Worm (Caenorhabditis elegans) whole organism, L4 larva: Measurements from ENCODE around the gene F44E5.15.

Source experiments
- F37D6.2 ChIP-seq: sonication (generic microtip); optimal IDR thresholded peaks from 2 replicates; lab custom pipeline; 2016; ENCODE audit warnings: mild to moderate bottlenecking, missing genetic modification characterization, missing compliant biosample characterization
- F44E2.7 ChIP-seq: fragments of 200-800 bp; sonication (Bioruptor generic); IDR thresholded peaks from 2 replicates; pipeline ENCODE4 v2.1.2; 2022; ENCODE audit warnings: missing genetic modification characterization, missing compliant biosample characterization
- F49E8.2 ChIP-seq: sonication (generic microtip); optimal IDR thresholded peaks from 2 replicates; lab custom pipeline; 2016; ENCODE audit warnings: missing compliant biosample characterization, mild to moderate bottlenecking, missing genetic modification characterization, borderline replicate concordance
- R02D3.7 ChIP-seq: fragments of 150-350 bp; sonication (generic microtip); optimal IDR thresholded peaks from 3 replicates; lab custom pipeline; 2014; ENCODE audit warnings: missing biosample characterization, missing genetic modification characterization
- T26A8.4 ChIP-seq: fragments of 200-800 bp; sonication (Bioruptor generic); IDR thresholded peaks from 2 replicates; pipeline ENCODE4 v1.3.6; 2022; ENCODE audit warnings: missing genetic modification characterization, missing compliant biosample characterization
- Y48G9A.11 ChIP-seq: fragments of 200-800 bp; sonication (Bioruptor generic); IDR thresholded peaks from 2 replicates; pipeline ENCODE4 v1.3.6; 2022; ENCODE audit warnings: missing genetic modification reagents, missing genetic modification characterization, missing compliant biosample characterization
- ZK337.2 ChIP-seq: fragments of 200-800 bp; sonication (Bioruptor generic); IDR thresholded peaks from 2 replicates; pipeline ENCODE4 v1.3.6; 2022; ENCODE audit warnings: missing genetic modification reagents, missing genetic modification characterization, missing compliant biosample characterization
- aha-1 ChIP-seq: fragments of 150-350 bp; peaks from one replicate; lab custom pipeline; 2014; ENCODE audit warnings: missing biosample characterization, missing genetic modification characterization
- ama-1 ChIP-seq: fragments of 150-350 bp; optimal IDR thresholded peaks from 2 replicates; lab custom pipeline; 2014; ENCODE audit warnings: inconsistent platforms, mixed read lengths
- arid-1 ChIP-seq: fragments of 200-800 bp; sonication (Bioruptor generic); conservative IDR thresholded peaks from 2 replicates; pipeline ENCODE4 v1.3.6; 2022; ENCODE audit warnings: missing genetic modification reagents, missing genetic modification characterization, missing compliant biosample characterization
- attf-4 ChIP-seq: sonication (generic microtip); optimal IDR thresholded peaks from 3 replicates; lab custom pipeline; 2017; ENCODE audit warnings: missing biosample characterization, missing genetic modification characterization
- ceh-44 ChIP-seq: fragments of 200-800 bp; sonication (Bioruptor generic); IDR thresholded peaks from 2 replicates; pipeline ENCODE4 v1.3.6; 2022; ENCODE audit warnings: missing genetic modification reagents, missing genetic modification characterization, missing compliant biosample characterization
- daf-12 ChIP-seq: fragments of 150-350 bp; optimal IDR thresholded peaks from 2 replicates; lab custom pipeline; 2014; ENCODE audit warnings: missing biosample characterization, missing genetic modification reagents, missing genetic modification characterization
- daf-8 ChIP-seq: fragments of 200-800 bp; sonication (Bioruptor generic); IDR thresholded peaks from 2 replicates; pipeline ENCODE4 v1.3.6; 2022; ENCODE audit warnings: missing genetic modification characterization, missing compliant biosample characterization
- dpl-1 ChIP-seq: fragments of 150-350 bp; optimal IDR thresholded peaks from 2 replicates; lab custom pipeline; 2014; ENCODE audit warnings: missing biosample characterization, missing genetic modification reagents, missing genetic modification characterization
- duxl-1 ChIP-seq: sonication (generic microtip); optimal IDR thresholded peaks from 2 replicates; lab custom pipeline; 2016; ENCODE audit warnings: mild to moderate bottlenecking, missing genetic modification characterization, moderate library complexity, missing compliant biosample characterization; ENCODE audit not compliant: poor library complexity
- egl-43 ChIP-seq: fragments of 200-800 bp; sonication (Bioruptor generic); IDR thresholded peaks from 2 replicates; pipeline ENCODE4 v1.3.6; 2022; ENCODE audit warnings: missing genetic modification reagents, missing genetic modification characterization, missing compliant biosample characterization
- hlh-11 ChIP-seq: fragments of 200-800 bp; sonication (Bioruptor generic); optimal IDR thresholded peaks from 2 replicates; lab custom pipeline; 2018; ENCODE audit warnings: mild to moderate bottlenecking, missing genetic modification characterization, missing compliant biosample characterization
- hmg-1.1 ChIP-seq: fragments of 200-800 bp; sonication (Bioruptor generic); IDR thresholded peaks from 2 replicates; pipeline ENCODE4 v1.3.6; 2022; ENCODE audit warnings: missing genetic modification reagents, missing genetic modification characterization, missing compliant biosample characterization
- lim-7 ChIP-seq: fragments of 200-800 bp; sonication (Bioruptor generic); IDR thresholded peaks from 2 replicates; pipeline ENCODE4 v1.3.6; 2022; ENCODE audit warnings: missing genetic modification characterization, missing compliant biosample characterization
- lin-1 ChIP-seq: fragments of 200-800 bp; sonication (Bioruptor generic); IDR thresholded peaks from 2 replicates; pipeline ENCODE4 v1.3.6; 2022; ENCODE audit warnings: missing genetic modification reagents, missing genetic modification characterization, missing compliant biosample characterization
- lin-38 ChIP-seq: fragments of 200-800 bp; sonication (Bioruptor generic); IDR thresholded peaks from 2 replicates; pipeline ENCODE4 v1.3.6; 2022; ENCODE audit warnings: missing genetic modification reagents, missing genetic modification characterization, missing compliant biosample characterization
- lir-3 ChIP-seq: sonication (generic microtip); optimal IDR thresholded peaks from 2 replicates; lab custom pipeline; 2016; ENCODE audit warnings: mild to moderate bottlenecking, missing genetic modification characterization, missing compliant biosample characterization
- lsy-2 ChIP-seq, 2 experiments: fragments of 150-350 bp in 1 of 2; sonication (generic microtip) in 1 of 2; optimal IDR thresholded peaks; 2 replicates each; lab custom pipeline; 2014 to 2017; ENCODE audit warnings: missing biosample characterization in 2 of 2, missing genetic modification characterization in 2 of 2
- madf-5 ChIP-seq, 2 experiments: fragments of 200-800 bp; sonication (Bioruptor generic); IDR thresholded peaks; 2 replicates each; pipeline ENCODE4 v1.3.6; 2022; ENCODE audit warnings: missing compliant biosample characterization in 2 of 2, missing genetic modification characterization in 2 of 2
- madf-9 ChIP-seq: fragments of 200-800 bp; sonication (Bioruptor generic); conservative IDR thresholded peaks from 2 replicates; pipeline ENCODE4 v1.3.6; 2022; ENCODE audit warnings: missing genetic modification reagents, missing genetic modification characterization, missing compliant biosample characterization
- mes-2 ChIP-seq: sonication (generic microtip); optimal IDR thresholded peaks from 2 replicates; lab custom pipeline; 2016; ENCODE audit warnings: missing genotype, mild to moderate bottlenecking, missing genetic modification characterization, missing compliant biosample characterization; ENCODE audit not compliant: poor library complexity, severe bottlenecking
- mxl-2 ChIP-seq: fragments of 200-800 bp; sonication (Bioruptor generic); conservative IDR thresholded peaks from 2 replicates; pipeline ENCODE4 v1.3.6; 2022; ENCODE audit warnings: missing genetic modification reagents, missing genetic modification characterization, missing compliant biosample characterization
- nhr-102 ChIP-seq: sonication (generic microtip); optimal IDR thresholded peaks from 2 replicates; lab custom pipeline; 2016; ENCODE audit warnings: mild to moderate bottlenecking, missing genetic modification characterization, moderate library complexity, missing compliant biosample characterization
- nhr-11 ChIP-seq: fragments of 150-350 bp; optimal IDR thresholded peaks from 2 replicates; lab custom pipeline; 2014; ENCODE audit warnings: missing biosample characterization, missing genetic modification characterization
- nhr-28 ChIP-seq: fragments of 150-350 bp; optimal IDR thresholded peaks from 2 replicates; lab custom pipeline; 2014; ENCODE audit warnings: missing biosample characterization, missing genetic modification characterization
- nhr-48 ChIP-seq: sonication (generic microtip); optimal IDR thresholded peaks from 2 replicates; lab custom pipeline; 2016; ENCODE audit warnings: mild to moderate bottlenecking, missing genetic modification characterization, missing compliant biosample characterization
- nhr-6 ChIP-seq: fragments of 150-350 bp; optimal IDR thresholded peaks from 2 replicates; lab custom pipeline; 2014; ENCODE audit warnings: missing biosample characterization, missing genetic modification characterization
- nhr-76 ChIP-seq: fragments of 150-350 bp; optimal IDR thresholded peaks from 2 replicates; lab custom pipeline; 2014; ENCODE audit warnings: missing biosample characterization, missing genetic modification characterization
- php-3 ChIP-seq: fragments of 200-800 bp; sonication (Bioruptor generic); IDR thresholded peaks from 2 replicates; pipeline ENCODE4 v1.3.6; 2022; ENCODE audit warnings: missing genetic modification reagents, missing genetic modification characterization, missing compliant biosample characterization
- pqm-1 ChIP-seq: sonication (generic microtip); optimal IDR thresholded peaks from 2 replicates; lab custom pipeline; 2017; ENCODE audit warnings: missing biosample characterization, missing genetic modification characterization
- snpc-1.2 ChIP-seq: fragments of 200-800 bp; sonication (Bioruptor generic); IDR thresholded peaks from 2 replicates; pipeline ENCODE4 v1.3.6; 2022; ENCODE audit warnings: missing genetic modification reagents, missing genetic modification characterization, missing compliant biosample characterization
- spr-3 ChIP-seq: fragments of 200-800 bp; sonication (Bioruptor generic); optimal IDR thresholded peaks from 2 replicates; lab custom pipeline; 2018; ENCODE audit warnings: mild to moderate bottlenecking, missing genetic modification characterization, missing compliant biosample characterization
- unc-130 ChIP-seq: sonication (generic microtip); optimal IDR thresholded peaks from 2 replicates; lab custom pipeline; 2016; ENCODE audit warnings: missing genetic modification reagents, missing genetic modification characterization, missing compliant biosample characterization
- unc-62 ChIP-seq, 3 experiments: fragments of 150-350 bp in 1 of 3; sonication (generic microtip); optimal IDR thresholded peaks in 2 of 3; peaks in 1 of 3; 1 replicate in 1 of 3; 2 replicates in 2 of 3; lab custom pipeline; 2014 to 2017; ENCODE audit warnings: missing biosample characterization in 3 of 3, missing genetic modification characterization in 3 of 3, missing genetic modification reagents in 3 of 3, missing genotype in 1 of 3

Gene F44E5.15

DNA sequence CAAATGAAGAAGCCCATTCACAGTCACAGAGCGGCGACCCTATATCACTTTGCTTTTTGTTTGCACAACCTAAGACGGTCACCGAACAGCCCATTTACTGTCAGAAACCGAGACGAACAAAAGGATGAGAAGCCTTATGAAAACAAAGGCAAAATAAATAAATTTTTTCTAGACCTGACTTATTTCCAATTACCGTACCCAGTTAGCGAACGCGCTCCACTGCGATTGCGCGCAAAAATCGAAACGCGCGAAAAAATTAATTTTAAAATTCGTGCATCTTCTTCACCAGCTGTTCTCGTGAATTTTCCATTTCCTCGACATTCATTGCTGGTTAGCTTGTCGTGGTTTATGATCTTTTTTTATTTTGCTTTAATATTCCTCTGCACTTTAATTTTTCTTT is 10.0 kb downstream of the F44E5.15 start, which contains the start of gene F43G6.16:
Gene F43G6.16, minus strand, starts transcription at position 141 of the 400 bp plus-strand sequence.
- no peak for TF ChIP-seq nhr-102 (tag; lab: Kevin White, UChicago)
- no peak for TF ChIP-seq hmg-1.1 (GFP tag; lab: Robert Waterston, UW)
- no peak for TF ChIP-seq nhr-48 (tag; lab: Kevin White, UChicago)
- no peak for TF ChIP-seq lim-7 (GFP tag; lab: Robert Waterston, UW)
- peak; percentile 98 for TF ChIP-seq lin-38
- TF ChIP-seq lir-3 (tag; lab: Kevin White, UChicago) = no peak
- no peak for TF ChIP-seq egl-43
- no peak for TF ChIP-seq nhr-11
- no peak for TF ChIP-seq R02D3.7 (tag; lab: Kevin White, UChicago)
- no peak for TF ChIP-seq aha-1
- TF ChIP-seq unc-62 (GFP tag; optimal IDR thresholded peaks at IDR 0.05 in 1 of 2; lab: Kevin White, UChicago) = no peak
- no peak for TF ChIP-seq unc-62 (tag; optimal IDR thresholded peaks at IDR 0.05; lab: Kevin White, UChicago)
- TF ChIP-seq ceh-44 (GFP tag; lab: Robert Waterston, UW) = peak; percentile 75; the same call in 1 of the 2 replicates
- TF ChIP-seq madf-9 (GFP tag; lab: Robert Waterston, UW) = no peak
- TF ChIP-seq attf-4 = no peak
- TF ChIP-seq unc-130 (GFP tag; lab: Kevin White, UChicago) = peak; percentile 87
- TF ChIP-seq mes-2 = peak; percentile 50
- no peak for TF ChIP-seq hlh-11
- TF ChIP-seq daf-8 = no peak
- TF ChIP-seq nhr-76 (tag; lab: Kevin White, UChicago) = no peak
- TF ChIP-seq F49E8.2 = peak; percentile 90
- no peak for TF ChIP-seq ama-1
- no peak for TF ChIP-seq F44E2.7 (GFP tag; lab: Robert Waterston, UW)
- no peak for TF ChIP-seq daf-12
- TF ChIP-seq pqm-1 (tag; lab: Kevin White, UChicago) = no peak
- no peak for TF ChIP-seq arid-1
- no peak for TF ChIP-seq dpl-1 (GFP tag; lab: Kevin White, UChicago)
- peak; percentile 46; the same call in 1 of the 2 replicates for TF ChIP-seq snpc-1.2 (GFP tag; lab: Robert Waterston, UW)
- TF ChIP-seq mxl-2 (GFP tag; lab: Robert Waterston, UW) = no peak
- no peak for TF ChIP-seq php-3
- no peak for TF ChIP-seq ZK337.2 (GFP tag; lab: Robert Waterston, UW)
- no peak for TF ChIP-seq F37D6.2 (tag; lab: Kevin White, UChicago)
- peak in 1 of 2 experiments; percentile 94 for TF ChIP-seq lsy-2 (tag; optimal IDR thresholded peaks at IDR 0.05; lab: Kevin White, UChicago)
- peak; percentile 73 for TF ChIP-seq Y48G9A.11 (GFP tag; lab: Robert Waterston, UW)
- TF ChIP-seq T26A8.4 (GFP tag; lab: Robert Waterston, UW) = no peak
- no peak for TF ChIP-seq lin-1 (GFP tag; lab: Robert Waterston, UW)
- peak; percentile 19 for TF ChIP-seq duxl-1 (tag; lab: Kevin White, UChicago)
- TF ChIP-seq nhr-28 = no peak
- TF ChIP-seq, all 104 proteins: peak for 9

DNA sequence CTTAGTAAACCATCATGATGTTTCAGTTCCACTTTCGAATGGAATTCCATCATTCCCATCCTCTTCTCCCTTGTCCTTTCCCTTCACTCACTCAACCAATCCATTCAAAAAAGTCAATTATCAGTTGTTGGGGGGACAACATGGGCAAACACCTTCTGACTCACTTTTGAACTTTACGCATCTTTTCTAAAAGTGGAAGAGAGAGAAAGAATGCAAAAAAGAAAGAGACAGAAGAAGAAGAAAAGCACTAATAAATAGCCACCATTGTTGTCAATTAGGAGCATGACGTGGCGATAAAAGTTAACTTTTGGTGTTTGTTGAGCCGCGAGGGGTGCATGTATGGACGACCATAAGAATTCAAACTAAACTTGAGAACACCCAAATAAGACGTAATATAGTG is 15.6 kb downstream of the F44E5.15 start:
- no peak for TF ChIP-seq hmg-1.1 (GFP tag; lab: Robert Waterston, UW)
- no peak for TF ChIP-seq madf-5 (GFP tag; IDR thresholded peaks at IDR 0.05; lab: Robert Waterston, UW)
- no peak for TF ChIP-seq F37D6.2 (tag; lab: Kevin White, UChicago)
- no peak for TF ChIP-seq ZK337.2 (GFP tag; lab: Robert Waterston, UW)
- peak; percentile 92 for TF ChIP-seq nhr-6 (tag; lab: Kevin White, UChicago)
- no peak for TF ChIP-seq spr-3 (GFP tag; lab: Kevin White, UChicago)
- TF ChIP-seq, all 104 proteins: peak for 1
